Fruit fly (Drosophila melanogaster): ENCODE results near the gene MME1.

MME1 gene

DNA sequence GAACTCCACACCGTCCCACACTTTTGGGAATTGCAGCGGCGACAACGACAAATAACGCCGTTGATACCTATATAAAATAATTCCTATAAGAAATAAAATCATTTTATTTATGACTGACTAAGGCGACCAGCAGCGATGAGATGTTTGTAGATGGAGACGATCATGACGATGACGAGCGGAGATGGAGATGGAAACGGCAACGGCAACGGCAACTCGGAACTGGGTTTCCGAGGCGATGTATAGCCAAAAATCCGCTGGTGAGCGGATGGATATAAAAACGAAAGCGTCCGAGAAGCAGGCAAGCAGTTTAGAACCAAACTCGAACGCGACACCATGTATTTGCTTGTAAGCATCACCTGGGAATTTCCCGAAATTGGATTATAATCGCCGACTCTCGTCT lies 5.9 kb upstream of the MME1 start, which contains the start of gene Pcp:
Gene Pcp, plus strand, starts transcription at position 301 of the 400 bp plus-strand sequence.
- no peak for TF ChIP-seq Dif (GFP tag; optimal IDR thresholded peaks at IDR 0.05; ENCODE audit: partially characterized antibody)
- TF ChIP-seq Rel (GFP tag; optimal IDR thresholded peaks at IDR 0.05) = no peak
- TF ChIP-seq Rel (tag; optimal IDR thresholded peaks at IDR 0.05) = peak; percentile 62

DNA sequence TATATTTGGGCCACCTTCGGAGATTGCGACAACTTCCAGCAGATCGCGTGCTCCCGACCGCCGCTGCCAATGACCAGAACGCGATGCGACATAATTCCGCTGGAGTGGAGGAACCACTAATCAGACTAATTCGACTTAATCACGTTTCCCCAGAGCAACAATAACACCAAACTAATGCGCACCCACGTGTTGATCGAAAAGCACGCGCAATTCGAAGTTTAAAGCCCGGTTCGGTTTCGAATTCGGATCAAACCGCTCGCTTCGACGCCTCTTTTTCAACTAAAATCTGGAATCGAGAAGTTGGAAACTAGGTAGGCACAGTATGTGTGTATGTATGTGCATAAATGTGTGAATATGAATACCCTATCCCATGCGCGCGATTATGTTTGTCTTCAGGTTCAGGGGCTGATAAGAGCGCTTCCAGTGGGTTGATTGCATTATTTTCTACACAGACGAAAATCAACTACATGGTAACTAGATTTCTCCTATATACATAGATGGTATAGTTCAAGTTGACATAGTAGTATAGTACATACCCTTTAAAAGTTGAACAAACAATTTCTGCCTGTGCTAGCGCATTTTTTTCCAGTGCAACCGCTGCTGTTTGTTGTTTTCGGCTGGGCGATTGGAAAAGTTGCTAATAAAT lies 3.6 kb upstream of the MME1 start, which contains the start of gene Gart:
Gene Gart, minus strand, starts transcription at position 285 of the 646 bp plus-strand sequence.
- TF ChIP-seq dl (GFP tag; optimal IDR thresholded peaks at IDR 0.05; ENCODE audit: insufficient read depth in 1 of 2, partially characterized antibody in 2 of 2) = no peak
- no peak for TF ChIP-seq CrebA (GFP tag; optimal IDR thresholded peaks at IDR 0.05; ENCODE audit: borderline replicate concordance)
- no peak for TF ChIP-seq Vsx2 (GFP tag; optimal IDR thresholded peaks at IDR 0.05; ENCODE audit: partially characterized antibody)
- no peak for TF ChIP-seq tai (GFP tag; optimal IDR thresholded peaks at IDR 0.05)
- no peak for TF ChIP-seq Myc (optimal IDR thresholded peaks at IDR 0.05)
- TF ChIP-seq rgr (GFP tag; optimal IDR thresholded peaks at IDR 0.05) = peak; percentile 91
- peak; percentile 40 to 91 for TF ChIP-seq foxo (GFP tag; optimal IDR thresholded peaks at IDR 0.05)
- TF ChIP-seq jim (GFP tag; optimal IDR thresholded peaks at IDR 0.05) = no peak
- TF ChIP-seq fru (GFP tag; optimal IDR thresholded peaks at IDR 0.05) = peak; percentile 91
- peak; percentile 56 for TF ChIP-seq dsf (GFP tag; optimal IDR thresholded peaks at IDR 0.05; ENCODE audit: borderline replicate concordance)
- peak; percentile 84 for TF ChIP-seq Hnf4 (GFP tag; optimal IDR thresholded peaks at IDR 0.05)
- peak; percentile 92 for TF ChIP-seq br (GFP tag; optimal IDR thresholded peaks at IDR 0.05)
- TF ChIP-seq OdsH (GFP tag; optimal IDR thresholded peaks at IDR 0.05) = peak; percentile 91
- TF ChIP-seq N (GFP tag; optimal IDR thresholded peaks at IDR 0.05) = no peak
- no peak for TF ChIP-seq lola (GFP tag; optimal IDR thresholded peaks at IDR 0.05)
- TF ChIP-seq Rel (GFP tag; optimal IDR thresholded peaks at IDR 0.05) = no peak
- peak; percentile 39 for TF ChIP-seq Rel (tag; optimal IDR thresholded peaks at IDR 0.05)
- TF ChIP-seq Hr83 (GFP tag; optimal IDR thresholded peaks at IDR 0.05; ENCODE audit: poor library complexity, severe bottlenecking) = no peak
- TF ChIP-seq brk (GFP tag; optimal IDR thresholded peaks at IDR 0.05) = peak; percentile 43
- TF ChIP-seq dmrt93B (GFP tag; optimal IDR thresholded peaks at IDR 0.05) = no peak
- TF ChIP-seq sage (GFP tag; optimal IDR thresholded peaks at IDR 0.05) = peak; percentile 85
- TF ChIP-seq Jra (GFP tag; optimal IDR thresholded peaks at IDR 0.05) = peak; percentile 48
- TF ChIP-seq HLH106 (tag; optimal IDR thresholded peaks at IDR 0.05) = peak; percentile 66
- peak; percentile 92 for TF ChIP-seq ey (GFP tag; optimal IDR thresholded peaks at IDR 0.05)
- peak; percentile 82 for TF ChIP-seq psq (GFP tag; optimal IDR thresholded peaks at IDR 0.05)
- no peak for TF ChIP-seq Abd-B (GFP tag; optimal IDR thresholded peaks at IDR 0.05)
- no peak for TF ChIP-seq Dfd (GFP tag; optimal IDR thresholded peaks at IDR 0.05)
- TF ChIP-seq Sp1 (GFP tag; optimal IDR thresholded peaks at IDR 0.05) = peak; percentile 89
- TF ChIP-seq sv (GFP tag; optimal IDR thresholded peaks at IDR 0.05) = peak; percentile 64
- peak; percentile 53 for TF ChIP-seq Mio (GFP tag; optimal IDR thresholded peaks at IDR 0.05)
- TF ChIP-seq CG32264 (GFP tag; optimal IDR thresholded peaks at IDR 0.05) = peak; percentile 75
- TF ChIP-seq pan (optimal IDR thresholded peaks at IDR 0.05) = no peak
- no peak for TF ChIP-seq GATAd (GFP tag; optimal IDR thresholded peaks at IDR 0.05)
- no peak for TF ChIP-seq Hr78 (GFP tag; optimal IDR thresholded peaks at IDR 0.05)
- peak; percentile 92 for TF ChIP-seq h (GFP tag; optimal IDR thresholded peaks at IDR 0.05)
- TF ChIP-seq usp (GFP tag; optimal IDR thresholded peaks at IDR 0.05) = no peak
- TF ChIP-seq woc (GFP tag; optimal IDR thresholded peaks at IDR 0.05) = peak; percentile 64
- no peak for TF ChIP-seq Dif (GFP tag; optimal IDR thresholded peaks at IDR 0.05; ENCODE audit: partially characterized antibody)
- TF ChIP-seq CG9705 (GFP tag; optimal IDR thresholded peaks at IDR 0.05) = no peak

DNA sequence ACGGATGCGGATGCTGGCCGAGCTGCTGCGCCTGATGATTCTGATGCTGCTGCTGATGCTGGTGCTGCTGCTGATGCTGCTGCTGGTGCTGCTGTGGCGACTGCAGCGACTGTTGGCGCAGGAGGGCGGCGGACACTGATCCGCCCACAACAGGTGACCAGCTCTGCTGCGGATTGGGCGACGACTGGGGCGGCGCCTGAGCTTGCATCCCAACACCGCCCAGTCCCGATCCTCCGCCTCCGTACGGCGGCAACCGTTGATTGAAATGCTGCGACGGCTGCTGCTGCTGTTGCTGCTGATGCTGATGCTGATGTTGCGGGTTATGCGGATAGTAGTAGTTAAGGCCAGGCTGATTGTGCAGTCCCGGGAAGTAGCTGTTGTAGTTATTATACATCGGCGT lies 2.1 kb upstream of the MME1 start:
- peak; percentile 95 for TF ChIP-seq Dfd (GFP tag; optimal IDR thresholded peaks at IDR 0.05)
- no peak for TF ChIP-seq rgr (GFP tag; optimal IDR thresholded peaks at IDR 0.05)

All from whole organism, wandering third instar larva.